Worm (Caenorhabditis elegans): ENCODE data around the gene nhr-38.
A peak's percentile ranks its signal among the peaks of the same experiment; 100 is the strongest.

nhr-38 gene

DNA sequence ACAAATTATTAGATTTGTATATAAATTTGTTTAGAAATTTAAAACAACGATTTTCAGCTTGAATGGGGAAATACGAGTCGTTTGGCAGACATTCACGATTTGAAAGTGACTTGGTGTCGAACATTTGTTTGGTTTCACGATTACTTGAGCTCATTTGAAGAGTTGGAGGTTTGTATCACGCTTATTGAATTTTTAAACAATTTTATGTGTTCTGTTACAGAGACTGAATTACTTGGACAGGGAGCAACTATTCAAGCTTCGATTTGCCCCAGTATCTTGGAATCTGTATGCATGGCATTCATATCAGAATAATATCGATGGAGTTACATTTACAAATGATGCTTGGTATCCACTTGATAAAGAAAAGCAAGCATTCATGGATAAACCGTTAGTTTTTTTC is 17.2 kb downstream of the nhr-38 start:
- TF ChIP-seq elt-3 (tag; optimal IDR thresholded peaks at IDR 0.05) (no peak), blmp-1 (tag; optimal IDR thresholded peaks at IDR 0.05) (no peak)

DNA sequence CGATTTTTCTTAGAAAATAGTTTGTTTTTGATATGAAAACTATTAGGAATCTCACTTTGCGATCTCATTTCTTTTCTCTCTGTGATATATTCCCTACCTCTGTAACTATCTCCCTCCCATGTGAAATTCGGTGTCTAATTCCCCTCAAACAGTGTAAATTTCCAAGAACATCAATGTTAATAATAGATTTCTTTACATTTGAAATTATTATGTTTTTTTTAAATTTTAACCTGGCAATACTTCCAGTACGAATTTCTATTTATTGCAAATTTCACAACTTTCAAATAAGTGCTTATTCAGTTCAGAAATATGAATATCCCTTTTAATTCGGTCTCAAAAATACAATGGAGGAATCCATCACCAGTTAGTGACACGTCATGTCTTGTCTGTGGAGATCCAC is 18.4 kb downstream of the nhr-38 start, which contains the start of gene nhr-100:
nhr-100 (plus strand) TSS at position 301 of the 400 bp plus-strand sequence.
- TF ChIP-seq nhr-237 (tag; optimal IDR thresholded peaks at IDR 0.05) = no peak
- TF ChIP-seq sptf-1 (tag; optimal IDR thresholded peaks at IDR 0.05) = no peak
- no peak for TF ChIP-seq cnd-1 (tag; optimal IDR thresholded peaks at IDR 0.05)
- TF ChIP-seq ceh-43 (GFP tag; optimal IDR thresholded peaks at IDR 0.05) = no peak
- no peak for TF ChIP-seq hlh-1 (tag; optimal IDR thresholded peaks at IDR 0.05)
- TF ChIP-seq unc-62 (GFP tag; optimal IDR thresholded peaks at IDR 0.05) = no peak
- no peak for TF ChIP-seq zip-8 (tag; optimal IDR thresholded peaks at IDR 0.05)
- TF ChIP-seq tbx-8 (GFP tag; optimal IDR thresholded peaks at IDR 0.05) = no peak
- TF ChIP-seq sem-2 (GFP tag; optimal IDR thresholded peaks at IDR 0.05) = no peak
- TF ChIP-seq ceh-39 (tag; optimal IDR thresholded peaks at IDR 0.05) = no peak
- TF ChIP-seq nhr-28 (tag; optimal IDR thresholded peaks at IDR 0.05) = no peak
- no peak for TF ChIP-seq drap-1 (GFP tag; optimal IDR thresholded peaks at IDR 0.05)
- no peak for TF ChIP-seq lin-32 (GFP tag; optimal IDR thresholded peaks at IDR 0.05)

ce11 chrIV:9733904-9734303 is 23.9 kb downstream of the nhr-38 start:
- TF ChIP-seq elt-3 (tag; optimal IDR thresholded peaks at IDR 0.05) (no peak), nhr-28 (tag; optimal IDR thresholded peaks at IDR 0.05) (no peak), unc-120 (tag; optimal IDR thresholded peaks at IDR 0.05; ENCODE audit: poor library complexity, severe bottlenecking) (no peak), mls-2 (tag; optimal IDR thresholded peaks at IDR 0.05) (no peak), sem-2 (GFP tag; optimal IDR thresholded peaks at IDR 0.05) (no peak), ceh-39 (tag; optimal IDR thresholded peaks at IDR 0.05) (no peak), nhr-76 (tag; optimal IDR thresholded peaks at IDR 0.05) (no peak), tbx-8 (GFP tag; optimal IDR thresholded peaks at IDR 0.05) (no peak), lin-32 (GFP tag; optimal IDR thresholded peaks at IDR 0.05) (no peak), nhr-12 (tag; optimal IDR thresholded peaks at IDR 0.05) (no peak), flh-1 (GFP tag; optimal IDR thresholded peaks at IDR 0.05) (no peak), lin-13 (tag; optimal IDR thresholded peaks at IDR 0.05) (no peak), hlh-1 (tag; optimal IDR thresholded peaks at IDR 0.05) (no peak), mab-5 (tag; optimal IDR thresholded peaks at IDR 0.05) (no peak), nhr-237 (tag; optimal IDR thresholded peaks at IDR 0.05) (no peak), ces-1 (GFP tag; optimal IDR thresholded peaks at IDR 0.05) (no peak), ham-2 (GFP tag; optimal IDR thresholded peaks at IDR 0.05) (no peak), elt-1 (tag; optimal IDR thresholded peaks at IDR 0.05; ENCODE audit: borderline replicate concordance, insufficient read depth) (no peak)

DNA sequence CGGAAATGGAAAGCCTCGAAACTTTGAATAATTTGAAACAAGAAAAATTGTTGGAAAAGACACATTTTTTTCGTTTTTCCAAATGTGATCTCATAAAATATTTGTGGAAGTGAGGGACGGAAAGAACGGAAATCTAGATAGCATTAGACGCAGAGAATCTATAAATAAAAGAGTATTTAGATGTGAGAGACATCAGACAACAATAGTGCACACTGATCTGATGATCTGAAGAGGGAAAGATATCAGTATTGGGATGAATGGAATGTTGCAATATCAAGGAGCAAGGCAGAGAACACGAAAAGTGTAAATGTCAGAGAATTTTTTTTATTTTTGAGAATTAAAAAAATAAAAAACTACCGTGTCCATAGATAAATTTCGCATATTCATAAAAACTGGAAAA is 24.9 kb downstream of the nhr-38 start:
- TF ChIP-seq mep-1 (tag; optimal IDR thresholded peaks at IDR 0.05) (no peak), unc-120 (tag; optimal IDR thresholded peaks at IDR 0.05; ENCODE audit: poor library complexity, severe bottlenecking) (peak; percentile 56)

DNA sequence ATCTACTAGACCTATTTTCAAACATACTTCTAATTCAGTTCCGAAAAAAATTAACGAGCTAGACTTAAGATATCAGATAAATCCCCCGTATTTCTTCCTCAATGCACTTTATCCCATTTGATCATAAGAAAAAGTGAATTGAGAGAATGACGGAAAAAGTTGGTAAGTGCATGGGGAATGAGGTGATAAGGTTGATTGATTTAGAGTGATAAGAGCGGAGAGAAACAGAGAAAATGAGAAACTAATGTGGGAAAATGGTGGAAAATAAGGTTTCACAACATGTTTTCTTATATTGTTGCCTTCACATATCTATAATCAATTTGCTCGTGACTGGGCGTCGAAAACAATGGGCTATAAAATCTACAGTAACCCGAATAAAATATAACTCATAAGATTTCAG is 25.8 kb downstream of the nhr-38 start:
- TF ChIP-seq ceh-83 (GFP tag; optimal IDR thresholded peaks at IDR 0.05) (no peak), nhr-2 (tag; optimal IDR thresholded peaks at IDR 0.05) (no peak), ham-2 (GFP tag; optimal IDR thresholded peaks at IDR 0.05) (no peak), blmp-1 (tag; optimal IDR thresholded peaks at IDR 0.05) (no peak), cnd-1 (tag; optimal IDR thresholded peaks at IDR 0.05) (no peak), unc-39 (tag; optimal IDR thresholded peaks at IDR 0.05) (no peak), drap-1 (GFP tag; optimal IDR thresholded peaks at IDR 0.05) (no peak)

DNA sequence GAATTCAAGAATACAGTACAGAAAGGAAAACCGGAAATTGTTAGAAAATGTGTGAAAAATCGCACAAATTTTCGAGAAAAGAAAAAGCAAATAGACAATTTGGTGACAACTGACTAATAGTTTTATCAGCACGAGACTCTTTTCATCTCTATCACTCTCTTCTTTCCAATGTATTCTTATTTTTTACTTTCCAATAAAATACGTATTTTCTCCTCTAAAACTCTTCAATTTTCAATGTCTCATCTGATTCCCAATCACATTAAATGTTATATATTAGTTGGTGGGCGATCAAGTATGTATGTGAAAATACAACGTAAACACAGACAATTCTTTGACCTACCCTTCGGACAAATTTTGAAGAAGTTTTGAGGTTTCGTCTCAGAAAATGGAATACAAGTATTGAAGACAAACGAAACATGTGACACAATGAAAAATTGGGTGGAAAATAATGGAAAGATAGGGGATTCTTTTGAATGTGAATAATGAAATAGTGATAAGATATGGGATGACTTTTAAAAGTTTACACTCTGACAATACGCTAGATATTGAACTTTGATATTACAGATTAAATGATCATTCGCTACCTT is 27.3 kb downstream of the nhr-38 start, which contains the start of gene cka-1:
cka-1 (minus strand) TSS at position 418 of the 587 bp plus-strand sequence.
- TF ChIP-seq nhr-2 (tag; optimal IDR thresholded peaks at IDR 0.05) (no peak), sptf-1 (tag; optimal IDR thresholded peaks at IDR 0.05) (no peak), unc-39 (tag; optimal IDR thresholded peaks at IDR 0.05) (no peak), bed-3 (GFP tag; optimal IDR thresholded peaks at IDR 0.05) (no peak), nhr-12 (tag; optimal IDR thresholded peaks at IDR 0.05) (no peak), cnd-1 (tag; optimal IDR thresholded peaks at IDR 0.05) (no peak), mab-5 (tag; optimal IDR thresholded peaks at IDR 0.05) (no peak), nhr-237 (tag; optimal IDR thresholded peaks at IDR 0.05) (no peak), ces-1 (GFP tag; optimal IDR thresholded peaks at IDR 0.05) (no peak), ceh-43 (GFP tag; optimal IDR thresholded peaks at IDR 0.05) (no peak), snpc-4 (tag; optimal IDR thresholded peaks at IDR 0.05) (no peak), unc-120 (tag; optimal IDR thresholded peaks at IDR 0.05; ENCODE audit: poor library complexity, severe bottlenecking) (no peak)

Data from whole organism, mixed stage, embryonic.